Worm (Caenorhabditis elegans): Measurements from ENCODE around the gene srlf-14.

DNA sequence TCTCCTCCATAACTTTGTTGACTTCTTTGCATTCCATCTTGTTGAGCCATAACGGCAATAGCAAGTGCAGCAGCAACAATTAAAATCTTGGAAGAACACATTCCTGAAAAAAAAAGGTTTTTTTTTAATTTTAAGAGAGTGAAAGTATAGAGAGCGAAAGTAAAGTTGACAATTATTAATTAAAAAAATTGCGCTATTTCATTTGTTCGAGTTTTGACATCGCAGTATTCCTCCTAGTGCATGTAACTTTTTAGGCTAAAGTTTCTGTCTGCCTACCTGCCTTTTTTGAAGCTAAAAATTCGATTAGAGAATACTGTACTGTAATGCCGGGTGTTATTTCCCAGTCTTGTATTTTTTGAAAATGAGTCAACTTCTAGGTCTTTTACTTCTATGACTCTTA is 2.2 kb downstream of the srlf-14 start, which contains the start of gene srlf-12:
- TF ChIP-seq ceh-82 (tag; optimal IDR thresholded peaks at IDR 0.05) (no peak), mdl-1 (tag; optimal IDR thresholded peaks at IDR 0.05) (no peak), fkh-10 (GFP tag; optimal IDR thresholded peaks at IDR 0.05) (no peak), elt-2 (tag; optimal IDR thresholded peaks at IDR 0.05) (no peak), unc-62 (GFP tag; optimal IDR thresholded peaks at IDR 0.05) (no peak), skn-1 (tag; optimal IDR thresholded peaks at IDR 0.05) (no peak), nhr-77 (tag; optimal IDR thresholded peaks at IDR 0.05) (no peak), ztf-11 (tag; optimal IDR thresholded peaks at IDR 0.05) (no peak), unc-39 (tag; optimal IDR thresholded peaks at IDR 0.05) (no peak), lsy-12 (tag; optimal IDR thresholded peaks at IDR 0.05) (no peak), lin-39 (tag; optimal IDR thresholded peaks at IDR 0.05) (no peak), fos-1 (tag; optimal IDR thresholded peaks at IDR 0.05) (no peak), aly-2 (tag; optimal IDR thresholded peaks at IDR 0.05) (no peak), nhr-237 (tag; optimal IDR thresholded peaks at IDR 0.05) (no peak)

Measured in whole organism, L3 larva.